Worm (Caenorhabditis elegans) whole organism, early embryonic: ENCODE data around the gene acs-1.

Experiments
- B0310.2 ChIP-seq: sonication (generic microtip); optimal IDR thresholded peaks from 2 replicates; lab custom pipeline; 2016; ENCODE audit warnings: mild to moderate bottlenecking, missing genetic modification characterization, missing compliant biosample characterization
- F13C5.2 ChIP-seq: sonication (generic microtip); optimal IDR thresholded peaks from 2 replicates; lab custom pipeline; 2017; ENCODE audit warnings: mild to moderate bottlenecking, missing genetic modification characterization, inconsistent platforms, missing compliant biosample characterization
- aly-1 ChIP-seq: sonication (generic microtip); optimal IDR thresholded peaks from 2 replicates; lab custom pipeline; 2016; ENCODE audit warnings: missing genetic modification characterization, missing compliant biosample characterization
- ama-1 ChIP-seq: fragments of 150-350 bp; optimal IDR thresholded peaks from 2 replicates; lab custom pipeline; 2014
- ceh-13 ChIP-seq: fragments of 200-800 bp; sonication (Bioruptor generic); optimal IDR thresholded peaks from 2 replicates; lab custom pipeline; 2018; ENCODE audit warnings: mild to moderate bottlenecking, missing genetic modification characterization, missing compliant biosample characterization
- ceh-36 ChIP-seq: sonication (generic microtip); optimal IDR thresholded peaks from 2 replicates; lab custom pipeline; 2016; ENCODE audit warnings: missing genetic modification characterization, inconsistent platforms, missing compliant biosample characterization
- ets-7 ChIP-seq: sonication (generic microtip); optimal IDR thresholded peaks from 2 replicates; lab custom pipeline; 2016; ENCODE audit warnings: missing genotype, missing genetic modification characterization, missing compliant biosample characterization
- flt-1 ChIP-seq: fragments of 200-800 bp; sonication (Bioruptor generic); IDR thresholded peaks from 2 replicates; pipeline ENCODE4 v1.3.6; 2022; ENCODE audit warnings: missing genetic modification characterization, missing compliant biosample characterization
- hmbx-1 ChIP-seq: sonication (generic microtip); optimal IDR thresholded peaks from 2 replicates; lab custom pipeline; 2016; ENCODE audit warnings: mild to moderate bottlenecking, missing genetic modification characterization, missing compliant biosample characterization
- hmg-4 ChIP-seq: fragments of 200-800 bp; sonication (Bioruptor generic); optimal IDR thresholded peaks from 2 replicates; lab custom pipeline; 2018; ENCODE audit warnings: mild to moderate bottlenecking, missing genetic modification characterization, missing compliant biosample characterization
- hnd-1 ChIP-seq: sonication (generic microtip); optimal IDR thresholded peaks from 2 replicates; lab custom pipeline; 2016; ENCODE audit warnings: missing genetic modification characterization, missing compliant biosample characterization
- pes-1 ChIP-seq: fragments of 200-800 bp; sonication (Bioruptor generic); IDR thresholded peaks from 2 replicates; pipeline ENCODE4 v1.3.6; 2022; ENCODE audit warnings: missing genetic modification reagents, missing genetic modification characterization, missing compliant biosample characterization
- scrt-1 ChIP-seq: fragments of 200-800 bp; sonication (Bioruptor generic); IDR thresholded peaks from 2 replicates; pipeline ENCODE4 v1.3.6; 2022; ENCODE audit warnings: missing genetic modification characterization, missing compliant biosample characterization
- sea-1 ChIP-seq: fragments of 200-800 bp; sonication (Bioruptor generic); conservative IDR thresholded peaks from 2 replicates; pipeline ENCODE4 v1.3.6; 2022; ENCODE audit warnings: missing genetic modification characterization, missing compliant biosample characterization
- tbx-11 ChIP-seq: fragments of 200-800 bp; sonication (Bioruptor generic); IDR thresholded peaks from 2 replicates; pipeline ENCODE4 v1.3.6; 2022; ENCODE audit warnings: missing genetic modification characterization, missing compliant biosample characterization
- tbx-37 ChIP-seq: fragments of 200-800 bp; sonication (Bioruptor generic); conservative IDR thresholded peaks from 2 replicates; pipeline ENCODE4 v1.3.6; 2022; ENCODE audit warnings: missing genetic modification reagents, missing genetic modification characterization, missing compliant biosample characterization
- tra-4 ChIP-seq: sonication (generic microtip); optimal IDR thresholded peaks from 2 replicates; lab custom pipeline; 2017; ENCODE audit warnings: missing genetic modification characterization, missing compliant biosample characterization

Gene acs-1

ce11 chrV:6524757-6525156 lies at the start of gene acs-1:
Gene acs-1, plus strand, starts transcription at chrV:6524989.
- TF ChIP-seq flt-1 = no peak
- no peak for TF ChIP-seq scrt-1 (GFP tag; lab: Robert Waterston, UW)
- TF ChIP-seq hmg-4 (GFP tag; lab: Kevin White, UChicago) = no peak
- no peak for TF ChIP-seq ets-7 (tag; lab: Kevin White, UChicago)
- TF ChIP-seq tra-4 = no peak
- TF ChIP-seq F13C5.2 (tag; lab: Kevin White, UChicago) = no peak
- no peak for TF ChIP-seq hnd-1 (tag; lab: Kevin White, UChicago)
- no peak for TF ChIP-seq sea-1 (GFP tag; lab: Robert Waterston, UW)
- no peak for TF ChIP-seq pes-1 (GFP tag; lab: Robert Waterston, UW)
- no peak for TF ChIP-seq hmbx-1 (tag; lab: Kevin White, UChicago)
- TF ChIP-seq ceh-36 (tag; lab: Kevin White, UChicago) = no peak
- TF ChIP-seq ama-1 (lab: Kevin White, UChicago) = no peak
- no peak for TF ChIP-seq tbx-37 (GFP tag; lab: Robert Waterston, UW)
- no peak for TF ChIP-seq aly-1
- no peak for TF ChIP-seq B0310.2 (tag; lab: Kevin White, UChicago)
- TF ChIP-seq ceh-13 = no peak
- no peak for TF ChIP-seq tbx-11 (GFP tag; lab: Robert Waterston, UW)

ce11 chrV:6476026-6476425 lies 48.8 kb upstream of the acs-1 start:
- no peak for TF ChIP-seq flt-1
- no peak for TF ChIP-seq ceh-13
- no peak for TF ChIP-seq sea-1 (GFP tag; lab: Robert Waterston, UW)
- no peak for TF ChIP-seq tra-4
- no peak for TF ChIP-seq tbx-37 (GFP tag; lab: Robert Waterston, UW)
- TF ChIP-seq hmbx-1 (tag; lab: Kevin White, UChicago) = no peak
- no peak for TF ChIP-seq B0310.2 (tag; lab: Kevin White, UChicago)
- no peak for TF ChIP-seq ets-7 (tag; lab: Kevin White, UChicago)

ce11 chrV:6485109-6485508 lies 39.7 kb upstream of the acs-1 start:
- TF ChIP-seq F13C5.2 (tag; lab: Kevin White, UChicago) (peak; percentile 3), flt-1 (no peak)

ce11 chrV:6487878-6488277 lies 36.9 kb upstream of the acs-1 start:
- TF ChIP-seq sea-1 (GFP tag; lab: Robert Waterston, UW) (no peak), tbx-11 (GFP tag; lab: Robert Waterston, UW) (no peak), tbx-37 (GFP tag; lab: Robert Waterston, UW) (no peak), aly-1 (no peak), scrt-1 (GFP tag; lab: Robert Waterston, UW) (no peak), ceh-36 (tag; lab: Kevin White, UChicago) (no peak), flt-1 (no peak), hmbx-1 (tag; lab: Kevin White, UChicago) (no peak), F13C5.2 (tag; lab: Kevin White, UChicago) (no peak), hnd-1 (tag; lab: Kevin White, UChicago) (no peak), ets-7 (tag; lab: Kevin White, UChicago) (no peak), ceh-13 (no peak), hmg-4 (GFP tag; lab: Kevin White, UChicago) (no peak), tra-4 (no peak), B0310.2 (tag; lab: Kevin White, UChicago) (no peak), ama-1 (lab: Kevin White, UChicago) (no peak), pes-1 (GFP tag; lab: Robert Waterston, UW) (no peak)

DNA sequence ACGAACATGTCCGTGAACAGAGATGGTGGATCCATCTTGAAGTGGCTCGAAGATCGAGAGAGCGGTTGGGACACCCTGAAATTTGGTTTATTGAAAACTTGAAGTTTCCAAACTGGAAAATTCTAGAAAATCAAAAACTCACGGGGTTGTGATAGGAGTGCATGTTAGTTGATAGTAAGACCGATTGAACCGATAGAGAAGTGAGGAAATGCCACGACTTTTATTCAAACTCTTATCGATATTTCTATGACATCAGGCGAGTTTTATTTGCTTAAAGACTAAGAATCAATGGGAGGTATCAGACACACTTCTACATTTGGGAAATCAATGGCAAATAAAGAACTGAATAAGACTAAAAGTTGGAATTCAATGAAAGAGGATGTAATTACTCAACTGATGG lies 35.9 kb upstream of the acs-1 start, which contains the start of gene lec-10:
TSS of gene lec-10 (minus strand) at position 272 of the 400 bp plus-strand sequence.
- no peak for TF ChIP-seq ama-1 (lab: Kevin White, UChicago)
- no peak for TF ChIP-seq tra-4
- TF ChIP-seq ceh-13 = no peak
- no peak for TF ChIP-seq flt-1
- no peak for TF ChIP-seq tbx-11 (GFP tag; lab: Robert Waterston, UW)
- no peak for TF ChIP-seq sea-1 (GFP tag; lab: Robert Waterston, UW)
- no peak for TF ChIP-seq ceh-36 (tag; lab: Kevin White, UChicago)
- TF ChIP-seq aly-1 = no peak
- TF ChIP-seq ets-7 (tag; lab: Kevin White, UChicago) = no peak
- TF ChIP-seq scrt-1 (GFP tag; lab: Robert Waterston, UW) = no peak
- no peak for TF ChIP-seq tbx-37 (GFP tag; lab: Robert Waterston, UW)
- TF ChIP-seq pes-1 (GFP tag; lab: Robert Waterston, UW) = no peak
- TF ChIP-seq F13C5.2 (tag; lab: Kevin White, UChicago) = no peak
- TF ChIP-seq hmg-4 (GFP tag; lab: Kevin White, UChicago) = no peak
- no peak for TF ChIP-seq hnd-1 (tag; lab: Kevin White, UChicago)
- TF ChIP-seq B0310.2 (tag; lab: Kevin White, UChicago) = no peak
- no peak for TF ChIP-seq hmbx-1 (tag; lab: Kevin White, UChicago)

DNA sequence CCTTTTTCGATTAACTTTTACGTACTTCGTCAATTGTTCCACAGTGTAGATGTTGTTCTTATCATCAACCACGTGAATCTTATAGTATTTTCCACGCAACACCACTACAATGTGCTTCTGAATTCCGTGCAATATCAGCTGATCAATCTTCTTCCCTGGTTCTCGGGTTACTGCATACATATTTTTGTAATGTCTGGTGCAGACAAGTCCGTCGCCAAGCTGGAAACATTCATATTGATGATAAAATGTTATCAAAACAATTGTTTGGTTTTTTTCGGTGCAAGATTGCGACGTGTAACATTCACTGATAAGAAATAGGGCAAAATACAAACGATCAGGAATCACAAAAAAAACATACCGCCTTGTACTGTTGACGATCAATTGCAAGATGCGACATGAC lies 32.3 kb upstream of the acs-1 start:
- no peak for TF ChIP-seq F13C5.2 (tag; lab: Kevin White, UChicago)

ce11 chrV:6493821-6494220 lies 31.0 kb upstream of the acs-1 start, which contains the start of gene cpt-6:
Gene cpt-6, minus strand, starts transcription at chrV:6493921.
- TF ChIP-seq pes-1 (GFP tag; lab: Robert Waterston, UW) (no peak), tbx-11 (GFP tag; lab: Robert Waterston, UW) (no peak), ets-7 (tag; lab: Kevin White, UChicago) (no peak), hmbx-1 (tag; lab: Kevin White, UChicago) (no peak), hnd-1 (tag; lab: Kevin White, UChicago) (no peak), scrt-1 (GFP tag; lab: Robert Waterston, UW) (no peak), tbx-37 (GFP tag; lab: Robert Waterston, UW) (no peak), hmg-4 (GFP tag; lab: Kevin White, UChicago) (no peak)

- no peak for TF ChIP-seq scrt-1 (GFP tag; lab: Robert Waterston, UW)
- no peak for TF ChIP-seq tbx-37 (GFP tag; lab: Robert Waterston, UW)
- no peak for TF ChIP-seq ets-7 (tag; lab: Kevin White, UChicago)
- TF ChIP-seq aly-1 = no peak
- TF ChIP-seq ama-1 (lab: Kevin White, UChicago) = no peak
- no peak for TF ChIP-seq hnd-1 (tag; lab: Kevin White, UChicago)
Measured at ce11 chrV:6495353-6495752, 29.4 kb upstream of the acs-1 start.
